Worm (Caenorhabditis elegans) whole organism, early embryonic: ENCODE results near the gene F02D8.9.

Source experiments
- B0310.2 ChIP-seq: sonication (generic microtip); optimal IDR thresholded peaks from 2 replicates; lab custom pipeline; 2016; ENCODE audit warnings: mild to moderate bottlenecking, missing genetic modification characterization, missing compliant biosample characterization
- aly-1 ChIP-seq: sonication (generic microtip); optimal IDR thresholded peaks from 2 replicates; lab custom pipeline; 2016; ENCODE audit warnings: missing genetic modification characterization, missing compliant biosample characterization
- ama-1 ChIP-seq: fragments of 150-350 bp; optimal IDR thresholded peaks from 2 replicates; lab custom pipeline; 2014
- ceh-36 ChIP-seq: sonication (generic microtip); optimal IDR thresholded peaks from 2 replicates; lab custom pipeline; 2016; ENCODE audit warnings: missing genetic modification characterization, inconsistent platforms, missing compliant biosample characterization
- ets-7 ChIP-seq: sonication (generic microtip); optimal IDR thresholded peaks from 2 replicates; lab custom pipeline; 2016; ENCODE audit warnings: missing genotype, missing genetic modification characterization, missing compliant biosample characterization
- hmbx-1 ChIP-seq: sonication (generic microtip); optimal IDR thresholded peaks from 2 replicates; lab custom pipeline; 2016; ENCODE audit warnings: mild to moderate bottlenecking, missing genetic modification characterization, missing compliant biosample characterization
- hmg-4 ChIP-seq: fragments of 200-800 bp; sonication (Bioruptor generic); optimal IDR thresholded peaks from 2 replicates; lab custom pipeline; 2018; ENCODE audit warnings: mild to moderate bottlenecking, missing genetic modification characterization, missing compliant biosample characterization
- hnd-1 ChIP-seq: sonication (generic microtip); optimal IDR thresholded peaks from 2 replicates; lab custom pipeline; 2016; ENCODE audit warnings: missing genetic modification characterization, missing compliant biosample characterization
- sea-1 ChIP-seq: fragments of 200-800 bp; sonication (Bioruptor generic); conservative IDR thresholded peaks from 2 replicates; pipeline ENCODE4 v1.3.6; 2022; ENCODE audit warnings: missing genetic modification characterization, missing compliant biosample characterization
- tbx-11 ChIP-seq: fragments of 200-800 bp; sonication (Bioruptor generic); IDR thresholded peaks from 2 replicates; pipeline ENCODE4 v1.3.6; 2022; ENCODE audit warnings: missing genetic modification characterization, missing compliant biosample characterization
- tra-4 ChIP-seq: sonication (generic microtip); optimal IDR thresholded peaks from 2 replicates; lab custom pipeline; 2017; ENCODE audit warnings: missing genetic modification characterization, missing compliant biosample characterization

DNA sequence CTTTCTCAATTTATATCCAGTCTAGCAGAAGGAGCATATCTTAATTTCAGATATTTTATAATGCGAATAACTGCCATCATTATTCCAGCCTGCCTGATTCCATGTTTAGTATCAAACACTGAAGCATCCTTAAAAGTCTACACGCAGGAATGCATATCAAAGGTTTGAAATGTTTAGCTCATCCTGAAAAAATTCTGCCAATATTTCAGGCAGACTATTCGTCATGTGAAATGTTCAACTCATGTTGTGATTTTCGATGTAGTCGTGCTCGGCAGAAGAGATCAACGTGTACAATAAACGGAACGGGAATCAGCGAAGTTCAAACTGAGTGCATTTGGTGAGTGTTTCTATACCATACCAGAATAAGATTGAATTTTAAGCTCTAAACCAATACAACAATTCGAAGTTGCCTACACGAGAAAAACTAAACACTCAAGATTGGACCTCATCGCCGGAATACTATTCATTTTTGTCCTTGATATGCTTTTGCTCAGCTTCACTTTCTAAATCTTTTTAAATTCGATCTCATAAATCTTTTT lies 44.0 kb upstream of the F02D8.9 start, which contains the start of gene T01C3.11:
- TF ChIP-seq ama-1 (no peak), hmbx-1 (tag; lab: Kevin White, UChicago) (no peak), ceh-36 (no peak), B0310.2 (no peak), hnd-1 (tag; lab: Kevin White, UChicago) (no peak), tra-4 (no peak), hmg-4 (no peak), aly-1 (tag; lab: Kevin White, UChicago) (no peak), ets-7 (no peak), tbx-11 (GFP tag; lab: Robert Waterston, UW) (no peak), sea-1 (GFP tag; lab: Robert Waterston, UW) (no peak)
